Worm (Caenorhabditis elegans): ENCODE data around the gene Y34B4A.7.

ce11 chrX:5249603-5250002 is 5.5 kb downstream of the Y34B4A.7 start, which contains the start of gene Y34B4A.10:
- TF ChIP-seq pha-4 (tag; optimal IDR thresholded peaks at IDR 0.05) = no peak
- no peak for TF ChIP-seq ztf-11 (tag; optimal IDR thresholded peaks at IDR 0.05)
- no peak for TF ChIP-seq nhr-28 (tag; optimal IDR thresholded peaks at IDR 0.05)
- TF ChIP-seq zip-8 (tag; optimal IDR thresholded peaks at IDR 0.05) = no peak
- TF ChIP-seq lsy-2 (tag; optimal IDR thresholded peaks at IDR 0.05) = no peak
- no peak for TF ChIP-seq bed-3 (GFP tag; optimal IDR thresholded peaks at IDR 0.05)
- no peak for TF ChIP-seq nhr-12 (tag; optimal IDR thresholded peaks at IDR 0.05)
- TF ChIP-seq lin-32 (GFP tag; optimal IDR thresholded peaks at IDR 0.05) = no peak
- TF ChIP-seq nhr-237 (tag; optimal IDR thresholded peaks at IDR 0.05) = no peak
